Worm (Caenorhabditis elegans): ENCODE results near the gene srap-1.

- TF ChIP-seq fkh-8 (tag; optimal IDR thresholded peaks at IDR 0.05), result no peak
- no peak for TF ChIP-seq mdl-1 (tag; optimal IDR thresholded peaks at IDR 0.05)
- no peak for TF ChIP-seq unc-130 (tag; optimal IDR thresholded peaks at IDR 0.05)
- TF ChIP-seq dpl-1 (GFP tag; optimal IDR thresholded peaks at IDR 0.05), result no peak
- TF ChIP-seq unc-62 (GFP tag; optimal IDR thresholded peaks at IDR 0.05), result no peak
- TF ChIP-seq lin-39 (tag; optimal IDR thresholded peaks at IDR 0.05), result no peak
- TF ChIP-seq hpl-2 (GFP tag; optimal IDR thresholded peaks at IDR 0.05), result no peak
- no peak for TF ChIP-seq grh-1 (GFP tag; IDR thresholded peaks at IDR 0.05)
- TF ChIP-seq snpc-4 (tag; optimal IDR thresholded peaks at IDR 0.05), result no peak
- no peak for TF ChIP-seq lin-15B (tag; optimal IDR thresholded peaks at IDR 0.05)
- no peak for TF ChIP-seq nhr-77 (tag; optimal IDR thresholded peaks at IDR 0.05)
- TF ChIP-seq nhr-11 (tag; optimal IDR thresholded peaks at IDR 0.05), result no peak
- TF ChIP-seq nhr-28 (tag; optimal IDR thresholded peaks at IDR 0.05), result no peak
- no peak for TF ChIP-seq nhr-76 (tag; optimal IDR thresholded peaks at IDR 0.05)
These were observed 10.5 kb upstream of the srap-1 start for ce11 chrII:11192488-11192887.
